Fruit fly (Drosophila melanogaster) whole organism, embryonic: ENCODE measurements around the gene Jhbp16.

ENCODE experiments used
- B-H2 ChIP-seq: fragments of 200-800 bp; sonication (Bioruptor generic); optimal IDR thresholded peaks from 2 replicates; lab custom pipeline; 2018; ENCODE audit warnings: missing biosample characterization, mild to moderate bottlenecking, missing genetic modification characterization
- BtbVII ChIP-seq: fragments of 200-800 bp; sonication (Bioruptor generic); optimal IDR thresholded peaks from 3 replicates; lab custom pipeline; 2017; ENCODE audit warnings: missing biosample characterization, mild to moderate bottlenecking, missing genetic modification characterization
- CG10274 ChIP-seq: fragments of 200-800 bp; sonication (Bioruptor generic); optimal IDR thresholded peaks from 3 replicates; lab custom pipeline; 2017; ENCODE audit warnings: missing biosample characterization, mild to moderate bottlenecking, missing genetic modification characterization
- CG10321 ChIP-seq: fragments of 200-800 bp; sonication (Bioruptor generic); IDR thresholded peaks from 2 replicates; pipeline ENCODE4 v1.3.6; 2022; ENCODE audit warnings: missing biosample characterization, missing genetic modification characterization
- CG11456 ChIP-seq: fragments of 200-800 bp; sonication (Bioruptor generic); IDR thresholded peaks from 3 replicates; pipeline ENCODE4 v1.3.6; 2022; ENCODE audit warnings: missing biosample characterization, missing genetic modification characterization
- CG13894 ChIP-seq: fragments of 200-800 bp; sonication (Bioruptor generic); optimal IDR thresholded peaks from 3 replicates; lab custom pipeline; 2018; ENCODE audit warnings: missing biosample characterization, mild to moderate bottlenecking, missing genetic modification characterization, moderate library complexity
- CG14441 ChIP-seq: fragments of 200-800 bp; sonication (Bioruptor generic); IDR thresholded peaks from 2 replicates; pipeline ENCODE4 v1.3.6; 2022; ENCODE audit warnings: missing biosample characterization, missing genetic modification characterization
- CG15011 ChIP-seq: fragments of 200-800 bp; sonication (Bioruptor generic); optimal IDR thresholded peaks from 3 replicates; lab custom pipeline; 2018; ENCODE audit warnings: missing biosample characterization, mild to moderate bottlenecking, missing genetic modification characterization
- CG17359 ChIP-seq: fragments of 200-800 bp; sonication (Bioruptor generic); optimal IDR thresholded peaks from 3 replicates; lab custom pipeline; 2018; ENCODE audit warnings: missing biosample characterization, mild to moderate bottlenecking, missing genetic modification characterization, moderate library complexity
- CG17829 ChIP-seq: fragments of 200-800 bp; optimal IDR thresholded peaks from 2 replicates; lab custom pipeline; 2019; ENCODE audit warnings: missing biosample characterization, mild to moderate bottlenecking, missing genetic modification characterization, moderate library complexity
- CG31388 ChIP-seq: fragments of 200-800 bp; sonication (Bioruptor generic); optimal IDR thresholded peaks from 2 replicates; lab custom pipeline; 2016; ENCODE audit warnings: missing biosample characterization, missing genetic modification characterization
- CG33213 ChIP-seq: fragments of 200-800 bp; sonication (Bioruptor generic); optimal IDR thresholded peaks from 3 replicates; lab custom pipeline; 2016; ENCODE audit warnings: missing biosample characterization, missing genetic modification characterization
- CG43689 ChIP-seq: fragments of 200-800 bp; sonication (Bioruptor generic); IDR thresholded peaks from 2 replicates; pipeline ENCODE4 v1.3.6; 2022; ENCODE audit warnings: missing biosample characterization, missing genetic modification characterization
- CG4404 ChIP-seq: fragments of 200-800 bp; sonication (Bioruptor generic); IDR thresholded peaks from 2 replicates; pipeline ENCODE4 v1.3.6; 2022; ENCODE audit warnings: missing biosample characterization, missing genetic modification characterization
- CG4707 ChIP-seq: fragments of 200-800 bp; sonication (Bioruptor generic); optimal IDR thresholded peaks from 2 replicates; lab custom pipeline; 2018; ENCODE audit warnings: missing biosample characterization, mild to moderate bottlenecking, missing genetic modification characterization, moderate library complexity
- CG5245 ChIP-seq: fragments of 200-800 bp; sonication (Bioruptor generic); optimal IDR thresholded peaks from 3 replicates; lab custom pipeline; 2016; ENCODE audit warnings: missing biosample characterization, missing genetic modification characterization
- CG6791 ChIP-seq: fragments of 200-800 bp; sonication (Bioruptor generic); IDR thresholded peaks from 3 replicates; pipeline ENCODE4 v1.3.6; 2022; ENCODE audit warnings: missing biosample characterization, missing genetic modification characterization; ENCODE audit not compliant: partially characterized antibody
- CG7839 ChIP-seq: fragments of 200-800 bp; sonication (Bioruptor generic); optimal IDR thresholded peaks from 3 replicates; lab custom pipeline; 2018; ENCODE audit warnings: missing biosample characterization, mild to moderate bottlenecking, missing genetic modification characterization, moderate library complexity
- CG9437 ChIP-seq: fragments of 200-800 bp; sonication (Bioruptor generic); optimal IDR thresholded peaks from 2 replicates; lab custom pipeline; 2018; ENCODE audit warnings: missing biosample characterization, mild to moderate bottlenecking, missing genetic modification characterization
- Dll ChIP-seq: fragments of 200-800 bp; sonication (Bioruptor generic); IDR thresholded peaks from 4 replicates; pipeline ENCODE4 v1.3.6; 2022; ENCODE audit warnings: missing biosample characterization, missing genetic modification characterization; ENCODE audit not compliant: partially characterized antibody
- Dp ChIP-seq: fragments of 200-800 bp; sonication (Bioruptor generic); optimal IDR thresholded peaks from 2 replicates; lab custom pipeline; 2018; ENCODE audit warnings: missing biosample characterization, mild to moderate bottlenecking, missing genetic modification characterization, moderate library complexity
- ERR ChIP-seq: fragments of 200-800 bp; sonication (Bioruptor generic); optimal IDR thresholded peaks from 2 replicates; lab custom pipeline; 2016; ENCODE audit warnings: missing biosample characterization, missing genetic modification characterization
- Gug ChIP-seq: fragments of 200-800 bp; sonication (Bioruptor generic); IDR thresholded peaks from 4 replicates; pipeline ENCODE4 v1.3.6; 2022; ENCODE audit warnings: missing biosample characterization, missing genetic modification characterization
- H2.0 ChIP-seq: fragments of 200-800 bp; sonication (Bioruptor generic); IDR thresholded peaks from 2 replicates; pipeline ENCODE4 v1.3.6; 2022; ENCODE audit warnings: missing biosample characterization, missing genetic modification characterization
- HHEX ChIP-seq: fragments of 200-800 bp; sonication (Bioruptor generic); optimal IDR thresholded peaks from 3 replicates; lab custom pipeline; 2017; ENCODE audit warnings: missing biosample characterization, mild to moderate bottlenecking, missing genetic modification characterization, missing genetic modification reagents
- HmgZ ChIP-seq: fragments of 200-800 bp; sonication (Bioruptor generic); optimal IDR thresholded peaks from 2 replicates; lab custom pipeline; 2018; ENCODE audit warnings: missing biosample characterization, mild to moderate bottlenecking, missing genetic modification characterization
- Mad ChIP-seq: fragments of 200-800 bp; sonication (Bioruptor generic); optimal IDR thresholded peaks from 2 replicates; lab custom pipeline; 2016; ENCODE audit warnings: missing biosample characterization, missing genetic modification characterization
- Meics ChIP-seq: fragments of 200-800 bp; sonication (Bioruptor generic); optimal IDR thresholded peaks from 2 replicates; lab custom pipeline; 2017; ENCODE audit warnings: missing biosample characterization, mild to moderate bottlenecking, missing genetic modification characterization
- Neu2 ChIP-seq: fragments of 200-800 bp; sonication (Bioruptor generic); optimal IDR thresholded peaks from 3 replicates; lab custom pipeline; 2016; ENCODE audit warnings: missing biosample characterization, missing genetic modification characterization, borderline replicate concordance
- Scr ChIP-seq: fragments of 200-800 bp; sonication (Bioruptor generic); IDR thresholded peaks from 2 replicates; pipeline ENCODE4 v1.3.6; 2022; ENCODE audit warnings: missing biosample characterization, missing genetic modification characterization; ENCODE audit not compliant: partially characterized antibody
- Trl ChIP-seq, 3 experiments: fragments of >200 bp in 2 of 3; fragments of 200-800 bp in 1 of 3; sonication (Bioruptor generic) in 1 of 3; optimal IDR thresholded peaks; 2 replicates in 1 of 3; 3 replicates in 2 of 3; lab custom pipeline; 2016 to 2017; ENCODE audit warnings: missing biosample characterization in 1 of 3, missing genetic modification characterization in 1 of 3
- ac ChIP-seq: fragments of 200-800 bp; sonication (Bioruptor generic); optimal IDR thresholded peaks from 3 replicates; lab custom pipeline; 2017; ENCODE audit warnings: missing biosample characterization, mild to moderate bottlenecking, missing genetic modification characterization
- chm ChIP-seq: fragments of 200-800 bp; sonication (Bioruptor generic); IDR thresholded peaks from 2 replicates; pipeline ENCODE4 v1.3.6; 2022; ENCODE audit warnings: missing biosample characterization, missing genetic modification characterization
- ci ChIP-seq: fragments of 200-800 bp; sonication (Bioruptor generic); IDR thresholded peaks from 3 replicates; pipeline ENCODE4 v1.3.6; 2022; ENCODE audit warnings: missing biosample characterization, missing genetic modification characterization
- cwo ChIP-seq: fragments of 200-800 bp; sonication (Bioruptor generic); optimal IDR thresholded peaks from 3 replicates; lab custom pipeline; 2017; ENCODE audit warnings: missing biosample characterization, missing genetic modification characterization, mild to moderate bottlenecking, moderate library complexity, missing genetic modification reagents
- fd64A ChIP-seq: fragments of 200-800 bp; sonication (Bioruptor generic); optimal IDR thresholded peaks from 3 replicates; lab custom pipeline; 2018; ENCODE audit warnings: missing biosample characterization, mild to moderate bottlenecking, missing genetic modification characterization
- kah ChIP-seq: fragments of 200-800 bp; sonication (Bioruptor generic); optimal IDR thresholded peaks from 2 replicates; lab custom pipeline; 2018; ENCODE audit warnings: missing biosample characterization, mild to moderate bottlenecking, missing genetic modification characterization
- lola ChIP-seq, 3 experiments: fragments of >200 bp in 2 of 3; fragments of 200-800 bp in 1 of 3; sonication (Bioruptor generic) in 1 of 3; optimal IDR thresholded peaks; 2 replicates each; lab custom pipeline; 2017 to 2019; ENCODE audit warnings: missing biosample characterization in 3 of 3, missing genetic modification characterization in 3 of 3, mild to moderate bottlenecking in 1 of 3, moderate library complexity in 1 of 3
- mld ChIP-seq: fragments of 200-800 bp; sonication (Bioruptor generic); IDR thresholded peaks from 3 replicates; pipeline ENCODE4 v1.3.6; 2022; ENCODE audit warnings: missing biosample characterization, missing genetic modification characterization; ENCODE audit not compliant: partially characterized antibody
- nerfin-1 ChIP-seq: fragments of 200-800 bp; sonication (Bioruptor generic); optimal IDR thresholded peaks from 3 replicates; lab custom pipeline; 2019; ENCODE audit warnings: missing biosample characterization, mild to moderate bottlenecking, missing genetic modification characterization, moderate library complexity
- nom ChIP-seq: fragments of 200-800 bp; sonication (Bioruptor generic); optimal IDR thresholded peaks from 2 replicates; lab custom pipeline; 2017; ENCODE audit warnings: missing biosample characterization, missing genetic modification characterization, mild to moderate bottlenecking, moderate library complexity, missing genetic modification reagents
- odd ChIP-seq: fragments of 200-800 bp; sonication (Bioruptor generic); optimal IDR thresholded peaks from 2 replicates; lab custom pipeline; 2017; ENCODE audit warnings: missing biosample characterization, mild to moderate bottlenecking, missing genetic modification characterization
- prd ChIP-seq, 3 experiments: fragments of >200 bp in 2 of 3; fragments of 200-800 bp in 1 of 3; sonication (Bioruptor generic) in 1 of 3; optimal IDR thresholded peaks in 2 of 3; IDR thresholded peaks in 1 of 3; 2 replicates in 2 of 3; 3 replicates in 1 of 3; pipeline versions ENCODE4 v1.3.6 to Lab custom; 2017 to 2022; ENCODE audit warnings: missing biosample characterization in 1 of 3, missing genetic modification characterization in 1 of 3
- stwl ChIP-seq: fragments of 200-800 bp; sonication (Bioruptor generic); optimal IDR thresholded peaks from 3 replicates; lab custom pipeline; 2018; ENCODE audit warnings: missing biosample characterization, mild to moderate bottlenecking, missing genetic modification characterization, moderate library complexity
- sug ChIP-seq: fragments of 200-800 bp; optimal IDR thresholded peaks from 2 replicates; lab custom pipeline; 2019; ENCODE audit warnings: missing biosample characterization, mild to moderate bottlenecking, missing genetic modification characterization, moderate library complexity
- tin ChIP-seq: fragments of 200-800 bp; sonication (Bioruptor generic); optimal IDR thresholded peaks from 3 replicates; lab custom pipeline; 2016; ENCODE audit warnings: missing biosample characterization, missing genetic modification characterization
- unc-4 ChIP-seq: fragments of 200-800 bp; sonication (Bioruptor generic); IDR thresholded peaks from 2 replicates; pipeline ENCODE4 v1.3.6; 2022; ENCODE audit warnings: missing biosample characterization, missing genetic modification characterization; ENCODE audit not compliant: partially characterized antibody
- zen2 ChIP-seq: fragments of 200-800 bp; sonication (Bioruptor generic); IDR thresholded peaks from 3 replicates; pipeline ENCODE4 v1.3.6; 2022; ENCODE audit warnings: missing biosample characterization, missing genetic modification characterization; ENCODE audit not compliant: partially characterized antibody

Gene Jhbp16

dm6 chr3R:21627752-21628151, 36.4 kb upstream of the Jhbp16 start (continued):
- TF ChIP-seq Neu2, result no peak
- TF ChIP-seq CG11456, result peak; percentile 77; the same call in 2 of the 3 replicates
- peak in 1 of 3 experiments; percentile 23 for TF ChIP-seq lola (GFP tag; optimal IDR thresholded peaks at IDR 0.05; lab: Kevin White, UChicago)
- peak; percentile 30 for TF ChIP-seq sug (tag; lab: Kevin White, UChicago)
- TF ChIP-seq H2.0 (GFP tag; lab: Robert Waterston, UW), result peak; percentile 52
- TF ChIP-seq ERR (GFP tag; lab: Kevin White, UChicago), result no peak
- no peak for TF ChIP-seq CG43689 (GFP tag; lab: Robert Waterston, UW)
- TF ChIP-seq nerfin-1 (tag; lab: Kevin White, UChicago), result peak; percentile 8
- TF ChIP-seq HHEX, result peak; percentile 67
- no peak for TF ChIP-seq chm
- TF ChIP-seq ac (GFP tag; lab: Kevin White, UChicago), result no peak
- no peak for TF ChIP-seq Trl (optimal IDR thresholded peaks at IDR 0.05; lab: Kevin White, UChicago)
- TF ChIP-seq Trl (GFP tag; optimal IDR thresholded peaks at IDR 0.05; lab: Kevin White, UChicago), result peak; percentile 44
- TF ChIP-seq cwo, result peak; percentile 69
- peak; percentile 40; the same call in 1 of the 4 replicates for TF ChIP-seq Gug (GFP tag; lab: Robert Waterston, UW)
- TF ChIP-seq CG17359 (tag; lab: Kevin White, UChicago), result peak; percentile 68
- peak; percentile 81 for TF ChIP-seq CG7839 (tag; lab: Kevin White, UChicago)
- TF ChIP-seq CG13894, result peak; percentile 20
- TF ChIP-seq nom (GFP tag; lab: Kevin White, UChicago), result no peak
- TF ChIP-seq Dll (GFP tag; lab: Robert Waterston, UW), result no peak
- no peak for TF ChIP-seq CG6791
- TF ChIP-seq B-H2, result no peak
- 0 out of 2 replicates have a peak, but pooled peaks have one; percentile 19 for TF ChIP-seq CG4404 (GFP tag; lab: Robert Waterston, UW)
- TF ChIP-seq Meics (GFP tag; lab: Kevin White, UChicago), result peak; percentile 76
- TF ChIP-seq CG10321 (GFP tag; lab: Robert Waterston, UW), result 0 out of 2 replicates have a peak, but pooled peaks have one; percentile 26
- TF ChIP-seq HmgZ, result peak; percentile 49
- TF ChIP-seq CG17829 (tag; lab: Kevin White, UChicago), result peak; percentile 70
- no peak for TF ChIP-seq CG33213
- no peak for TF ChIP-seq prd (optimal IDR thresholded peaks at IDR 0.05; lab: Kevin White, UChicago)
- TF ChIP-seq prd (GFP tag; IDR thresholded peaks at IDR 0.05; lab: Robert Waterston, UW), result peak; percentile 82
- no peak for TF ChIP-seq Scr
- TF ChIP-seq BtbVII (GFP tag; lab: Kevin White, UChicago), result peak; percentile 60
- TF ChIP-seq fd64A (GFP tag; lab: Kevin White, UChicago), result no peak
- TF ChIP-seq CG14441 (GFP tag; lab: Robert Waterston, UW), result peak; percentile 67
- no peak for TF ChIP-seq unc-4 (GFP tag; lab: Robert Waterston, UW)
- TF ChIP-seq Mad (GFP tag; lab: Kevin White, UChicago), result peak; percentile 19
- no peak for TF ChIP-seq mld (GFP tag; lab: Robert Waterston, UW)
- TF ChIP-seq CG9437, result peak; percentile 46
- peak; percentile 36 for TF ChIP-seq odd (GFP tag; lab: Kevin White, UChicago)
- no peak for TF ChIP-seq Dp
- peak; percentile 46 for TF ChIP-seq CG10274
- peak; percentile 2 for TF ChIP-seq CG5245 (GFP tag; lab: Kevin White, UChicago)
- TF ChIP-seq CG31388 (GFP tag; lab: Kevin White, UChicago), result no peak
- peak; percentile 63; the same call in 2 of the 3 replicates for TF ChIP-seq ci (GFP tag; lab: Robert Waterston, UW)
- peak; percentile 48 for TF ChIP-seq tin (GFP tag; lab: Kevin White, UChicago)
- no peak for TF ChIP-seq CG4707 (GFP tag; lab: Kevin White, UChicago)
- no peak for TF ChIP-seq stwl (tag; lab: Kevin White, UChicago)
- TF ChIP-seq CG15011 (GFP tag; lab: Kevin White, UChicago), result peak; percentile 53
- no peak for TF ChIP-seq kah (GFP tag; lab: Kevin White, UChicago)
- no peak for TF ChIP-seq zen2
